Worm (Caenorhabditis elegans) whole organism, L2 larva: Measurements from ENCODE around the gene C34C12.1.

ENCODE experiments used
- ceh-16 ChIP-seq: fragments of 150-350 bp; optimal IDR thresholded peaks from 2 replicates; lab custom pipeline; 2014; ENCODE audit warnings: missing biosample characterization, missing genetic modification characterization
- nhr-237 ChIP-seq: fragments of 150-350 bp; optimal IDR thresholded peaks from 2 replicates; lab custom pipeline; 2014; ENCODE audit warnings: missing biosample characterization, missing genetic modification characterization
- nhr-6 ChIP-seq: fragments of 150-350 bp; optimal IDR thresholded peaks from 2 replicates; lab custom pipeline; 2014; ENCODE audit warnings: missing biosample characterization, missing genetic modification characterization
- nhr-77 ChIP-seq: fragments of 150-350 bp; optimal IDR thresholded peaks from 2 replicates; lab custom pipeline; 2014; ENCODE audit warnings: missing biosample characterization, missing genetic modification characterization
- unc-62 ChIP-seq: fragments of 150-350 bp; optimal IDR thresholded peaks from 2 replicates; lab custom pipeline; 2014; ENCODE audit warnings: missing biosample characterization, missing genetic modification reagents, missing genetic modification characterization

ce11 chrIII:3418906-3419305 lies 35.2 kb upstream of the C34C12.1 start:
- no peak for TF ChIP-seq ceh-16
- TF ChIP-seq nhr-237 (tag; lab: Kevin White, UChicago) = no peak
- TF ChIP-seq nhr-77 (tag; lab: Kevin White, UChicago) = no peak
- TF ChIP-seq nhr-6 = no peak
- TF ChIP-seq unc-62 (GFP tag; lab: Kevin White, UChicago) = no peak
